Worm (Caenorhabditis elegans): ENCODE data around the gene ttr-19.

DNA sequence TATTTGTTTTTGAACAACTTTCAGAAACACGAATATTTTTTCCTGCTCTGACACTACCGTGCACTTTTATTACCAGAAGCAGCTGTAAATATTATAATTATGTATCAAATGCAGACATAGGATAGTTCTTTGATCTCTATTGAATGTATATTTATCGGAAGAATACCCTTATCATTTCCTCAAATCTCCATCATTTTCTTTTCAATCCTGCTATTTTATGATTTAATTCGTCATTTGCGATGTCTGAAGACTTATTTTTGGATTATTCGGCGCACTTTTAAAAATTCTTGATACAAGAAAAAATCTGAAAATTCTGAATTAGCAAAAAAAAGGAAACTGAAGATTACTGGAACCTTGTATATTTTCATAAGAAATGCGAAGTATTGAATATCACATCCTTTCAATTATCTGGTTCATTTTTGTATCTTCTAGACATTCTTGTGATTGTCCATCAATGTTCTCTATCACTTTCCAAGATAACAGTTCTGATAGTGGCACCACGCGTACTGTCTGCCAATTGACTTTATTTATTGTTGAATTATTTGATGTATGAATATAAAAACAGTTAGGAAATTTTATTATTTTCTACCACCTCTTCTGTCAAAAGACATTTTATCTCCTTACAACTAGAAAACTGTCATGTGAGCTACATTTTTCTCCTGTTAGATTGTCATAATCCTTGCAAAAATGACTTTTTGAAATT is 16.9 kb upstream of the ttr-19 start:
- no peak for TF ChIP-seq ceh-9 (tag; optimal IDR thresholded peaks at IDR 0.05)
- no peak for TF ChIP-seq fkh-10 (GFP tag; optimal IDR thresholded peaks at IDR 0.05)
- no peak for TF ChIP-seq lin-11 (tag; optimal IDR thresholded peaks at IDR 0.05)
- no peak for TF ChIP-seq pqm-1 (tag; optimal IDR thresholded peaks at IDR 0.05)
- no peak for TF ChIP-seq fax-1 (tag; optimal IDR thresholded peaks at IDR 0.05)
- no peak for TF ChIP-seq nfya-1 (tag; optimal IDR thresholded peaks at IDR 0.05)
- no peak for TF ChIP-seq ama-1 (optimal IDR thresholded peaks at IDR 0.05)
- TF ChIP-seq unc-55 (GFP tag; optimal IDR thresholded peaks at IDR 0.05): no peak

All from whole organism, late embryonic.